Worm (Caenorhabditis elegans): ENCODE measurements around the gene ttr-33.

DNA sequence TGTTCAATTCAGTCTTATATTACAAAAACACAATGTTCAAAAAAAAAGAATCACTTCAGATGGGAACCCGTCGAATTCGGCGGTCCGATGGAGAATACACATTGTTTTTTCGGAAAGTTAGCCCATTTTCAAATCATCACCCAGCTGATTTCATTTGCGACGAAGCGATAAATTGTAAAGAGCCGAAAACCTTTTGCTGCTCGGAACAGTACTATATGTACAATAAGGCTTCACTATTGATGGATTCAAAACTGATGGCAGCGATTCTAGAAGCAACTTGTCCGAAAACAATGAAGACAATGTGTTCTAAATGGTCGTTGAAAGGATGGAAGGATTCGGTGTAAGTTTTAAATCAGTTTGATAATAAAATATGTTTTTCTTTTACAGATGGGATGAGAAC, 20.2 kb upstream of the ttr-33 start, which contains the start of gene C37C3.1:
- TF ChIP-seq lin-13 (GFP tag; optimal IDR thresholded peaks at IDR 0.05) (no peak), ceh-82 (tag; optimal IDR thresholded peaks at IDR 0.05) (no peak), fkh-4 (tag; optimal IDR thresholded peaks at IDR 0.05; ENCODE audit: borderline replicate concordance) (no peak), skn-1 (tag; optimal IDR thresholded peaks at IDR 0.05) (no peak)

Data from whole organism, L1 larva.